Fruit fly (Drosophila melanogaster) whole organism, prepupa: ENCODE measurements around the gene APC4.

Experiments used
- CG10631 ChIP-seq: fragments of 200-800 bp; sonication (Bioruptor generic); optimal IDR thresholded peaks from 2 replicates; lab custom pipeline; 2016; ENCODE audit warnings: missing biosample characterization, missing genetic modification characterization
- Ets96B ChIP-seq: fragments of 200-800 bp; optimal IDR thresholded peaks from 2 replicates; lab custom pipeline; 2019; ENCODE audit warnings: missing biosample characterization, mild to moderate bottlenecking, missing genetic modification characterization, moderate library complexity
- Gug ChIP-seq: fragments of 200-800 bp; sonication (Bioruptor generic); IDR thresholded peaks from 2 replicates; pipeline ENCODE4 v1.3.6; 2022; ENCODE audit warnings: missing biosample characterization, missing genetic modification characterization
- Hr39 ChIP-seq: fragments of 200-800 bp; sonication (Bioruptor generic); optimal IDR thresholded peaks from 2 replicates; lab custom pipeline; 2016; ENCODE audit warnings: missing biosample characterization, missing genetic modification characterization
- Sox102F ChIP-seq: fragments of 200-800 bp; sonication (Bioruptor generic); optimal IDR thresholded peaks from 2 replicates; lab custom pipeline; 2016; ENCODE audit warnings: missing biosample characterization, mild to moderate bottlenecking, missing genetic modification characterization
- achi ChIP-seq: fragments of 200-800 bp; sonication (Bioruptor generic); optimal IDR thresholded peaks from 3 replicates; lab custom pipeline; 2016; ENCODE audit warnings: missing biosample characterization, missing genetic modification characterization
- net ChIP-seq: fragments of 200-800 bp; sonication (Bioruptor generic); optimal IDR thresholded peaks from 3 replicates; lab custom pipeline; 2016; ENCODE audit warnings: missing biosample characterization, missing genetic modification characterization

DNA sequence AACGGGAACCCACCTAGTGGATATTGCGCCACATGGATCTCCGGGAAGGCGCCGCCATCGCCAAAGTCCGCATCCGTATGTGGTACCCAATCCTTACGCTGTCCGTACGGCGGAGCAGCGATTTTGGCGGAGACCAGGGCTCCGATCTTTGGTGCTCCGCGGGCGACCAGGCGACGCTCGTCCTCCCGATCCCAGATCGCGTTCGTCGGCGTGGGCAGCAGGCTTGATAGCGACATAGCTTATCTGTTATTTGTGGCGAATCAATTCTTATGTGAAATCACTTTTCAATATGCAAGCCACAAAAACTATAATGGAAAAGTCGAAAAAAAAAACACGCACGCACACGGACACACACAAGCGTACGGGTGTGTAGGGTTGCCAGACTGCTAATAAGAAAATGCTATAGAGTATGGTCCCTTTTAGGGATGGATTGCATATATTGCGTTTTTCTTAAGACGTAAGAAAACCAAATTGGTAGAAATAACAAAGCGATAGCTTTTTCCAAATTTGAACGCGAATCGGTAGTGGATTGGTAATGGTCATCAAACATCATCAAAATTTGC lies 23.6 kb downstream of the APC4 start, which contains the start of gene Bx42:
- TF ChIP-seq Gug (no peak), net (no peak), Ets96B (tag; lab: Kevin White, UChicago) (no peak), CG10631 (GFP tag; lab: Kevin White, UChicago) (no peak), Sox102F (GFP tag; lab: Kevin White, UChicago) (no peak), achi (GFP tag; lab: Kevin White, UChicago) (no peak), Hr39 (GFP tag; lab: Kevin White, UChicago) (no peak)
